Fruit fly (Drosophila melanogaster): ENCODE measurements around the gene CG17982.

- TF ChIP-seq CG8478 (optimal IDR thresholded peaks at IDR 0.05) (no peak), CTCF (optimal IDR thresholded peaks at IDR 0.05) (no peak)
These were observed 43.4 kb downstream of the CG17982 start for dm6 chrX:8100026-8100825.
